Fruit fly (Drosophila melanogaster): ENCODE data around the gene Rnb.

DNA sequence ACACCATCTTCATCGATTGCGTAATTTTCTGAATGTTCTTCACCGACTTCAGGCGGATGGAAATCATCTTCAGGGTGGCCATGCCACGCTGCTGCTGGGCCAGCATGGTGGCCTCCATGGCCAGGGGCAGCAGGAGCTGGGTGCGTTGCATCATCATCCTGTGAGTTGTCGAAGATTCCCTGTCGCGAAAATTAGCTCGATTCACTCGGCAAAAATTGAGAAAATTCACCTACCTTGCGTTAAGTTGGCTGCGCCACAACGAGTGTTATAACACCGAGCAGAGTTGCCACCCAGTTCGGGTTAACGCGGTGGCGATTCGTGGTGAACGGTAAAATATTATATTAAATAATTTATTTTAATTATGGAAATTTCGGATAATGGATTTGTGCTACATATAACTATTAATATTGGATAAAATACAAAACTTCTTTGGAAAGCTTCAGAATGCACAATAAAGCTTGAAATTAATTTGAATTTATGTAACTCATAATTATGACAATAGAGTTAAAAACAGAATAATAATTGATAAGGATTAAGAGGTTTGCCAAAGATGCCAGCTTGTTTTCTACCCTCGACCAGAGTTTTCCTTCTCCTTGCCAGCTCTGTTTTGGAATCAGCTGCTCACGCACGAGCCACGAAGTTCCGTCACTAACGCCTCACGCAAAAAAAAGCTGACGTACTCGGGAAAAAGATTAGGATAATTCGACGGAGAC, 50.4 kb downstream of the Rnb start, which contains the start of the genes ATPsyngamma and yata:
- TF ChIP-seq CG8478 (optimal IDR thresholded peaks at IDR 0.05) (no peak), Dll (optimal IDR thresholded peaks at IDR 0.05) (no peak), pan (optimal IDR thresholded peaks at IDR 0.05) (no peak), EcR (GFP tag; optimal IDR thresholded peaks at IDR 0.05) (no peak)

All from whole organism.